Worm (Caenorhabditis elegans) whole organism, L2 larva: ENCODE results near the gene mrpl-50.

Experiments
- C34F6.9 ChIP-seq: fragments of 150-350 bp; optimal IDR thresholded peaks from 2 replicates; lab custom pipeline; 2014; ENCODE audit warnings: missing biosample characterization, missing genetic modification characterization
- R02D3.7 ChIP-seq: fragments of 150-350 bp; optimal IDR thresholded peaks from 2 replicates; lab custom pipeline; 2014; ENCODE audit warnings: missing biosample characterization, missing genetic modification characterization
- Y55F3AM.14 ChIP-seq: fragments of 200-800 bp; sonication (Bioruptor generic); optimal IDR thresholded peaks from 2 replicates; lab custom pipeline; 2018; ENCODE audit warnings: mild to moderate bottlenecking, missing genetic modification characterization, missing compliant biosample characterization
- ZK546.5 ChIP-seq: sonication (generic microtip); optimal IDR thresholded peaks from 2 replicates; lab custom pipeline; 2017; ENCODE audit warnings: missing biosample characterization, missing genetic modification characterization
- aly-2 ChIP-seq: fragments of 150-350 bp; optimal IDR thresholded peaks from 2 replicates; lab custom pipeline; 2014; ENCODE audit warnings: missing biosample characterization, missing genetic modification characterization
- ama-1 ChIP-seq: fragments of 150-350 bp; optimal IDR thresholded peaks from 2 replicates; lab custom pipeline; 2018; ENCODE audit warnings: inconsistent platforms
- blmp-1 ChIP-seq: sonication (generic microtip); optimal IDR thresholded peaks from 2 replicates; lab custom pipeline; 2017; ENCODE audit warnings: missing genetic modification characterization, mild to moderate bottlenecking, missing compliant biosample characterization, antibody characterized with exemption, moderate library complexity; ENCODE audit not compliant: insufficient read depth
- ceh-16 ChIP-seq: fragments of 150-350 bp; optimal IDR thresholded peaks from 2 replicates; lab custom pipeline; 2014; ENCODE audit warnings: missing biosample characterization, missing genetic modification characterization
- ceh-82 ChIP-seq: fragments of 150-350 bp; optimal IDR thresholded peaks from 2 replicates; lab custom pipeline; 2014; ENCODE audit warnings: missing biosample characterization, missing genetic modification characterization
- elt-3 ChIP-seq: sonication (generic microtip); optimal IDR thresholded peaks from 2 replicates; lab custom pipeline; 2017; ENCODE audit warnings: missing biosample characterization, missing genetic modification characterization
- fos-1 ChIP-seq: fragments of 150-350 bp; optimal IDR thresholded peaks from 2 replicates; lab custom pipeline; 2014; ENCODE audit warnings: missing biosample characterization, missing genetic modification characterization
- lin-11 ChIP-seq: fragments of 150-350 bp; sonication (generic microtip); optimal IDR thresholded peaks from 2 replicates; lab custom pipeline; 2014; ENCODE audit warnings: missing biosample characterization, missing genetic modification characterization, inconsistent platforms, mixed read lengths
- lin-13 ChIP-seq: fragments of 150-350 bp; optimal IDR thresholded peaks from 2 replicates; lab custom pipeline; 2014; ENCODE audit warnings: missing biosample characterization, missing genetic modification reagents, missing genetic modification characterization
- lin-39 ChIP-seq: fragments of 150-350 bp; optimal IDR thresholded peaks from 2 replicates; lab custom pipeline; 2014; ENCODE audit warnings: missing biosample characterization, missing genetic modification reagents, missing genetic modification characterization
- lsy-2 ChIP-seq, 2 experiments: fragments of 150-350 bp in 1 of 2; sonication (generic microtip) in 1 of 2; optimal IDR thresholded peaks; 2 replicates each; lab custom pipeline; 2014 to 2017; ENCODE audit warnings: missing biosample characterization in 2 of 2, missing genetic modification characterization in 2 of 2
- mab-5 ChIP-seq: fragments of 150-350 bp; optimal IDR thresholded peaks from 2 replicates; lab custom pipeline; 2014; ENCODE audit warnings: missing biosample characterization, missing genetic modification characterization
- mbf-1 ChIP-seq: sonication (generic microtip); optimal IDR thresholded peaks from 2 replicates; lab custom pipeline; 2017; ENCODE audit warnings: missing biosample characterization, missing genetic modification characterization
- mdl-1 ChIP-seq, 2 experiments: fragments of 150-350 bp in 1 of 2; sonication (generic microtip) in 1 of 2; optimal IDR thresholded peaks; 2 replicates each; lab custom pipeline; 2017; ENCODE audit warnings: missing biosample characterization in 2 of 2, missing genetic modification characterization in 2 of 2
- nhr-10 ChIP-seq: sonication (generic microtip); optimal IDR thresholded peaks from 2 replicates; lab custom pipeline; 2017; ENCODE audit warnings: missing biosample characterization, missing genetic modification characterization
- nhr-11 ChIP-seq: fragments of 150-350 bp; optimal IDR thresholded peaks from 2 replicates; lab custom pipeline; 2014; ENCODE audit warnings: missing biosample characterization, missing genetic modification characterization
- nhr-12 ChIP-seq: fragments of 150-350 bp; optimal IDR thresholded peaks from 2 replicates; lab custom pipeline; 2014; ENCODE audit warnings: missing biosample characterization, missing genetic modification characterization
- nhr-129 ChIP-seq: fragments of 150-350 bp; optimal IDR thresholded peaks from 2 replicates; lab custom pipeline; 2014; ENCODE audit warnings: missing biosample characterization, missing genetic modification characterization
- nhr-23 ChIP-seq: fragments of 150-350 bp; optimal IDR thresholded peaks from 2 replicates; lab custom pipeline; 2014; ENCODE audit warnings: missing biosample characterization, missing genetic modification reagents, missing genetic modification characterization
- nhr-6 ChIP-seq: fragments of 150-350 bp; optimal IDR thresholded peaks from 2 replicates; lab custom pipeline; 2014; ENCODE audit warnings: missing biosample characterization, missing genetic modification characterization
- peb-1 ChIP-seq: fragments of 150-350 bp; optimal IDR thresholded peaks from 2 replicates; lab custom pipeline; 2014; ENCODE audit warnings: missing biosample characterization, missing genetic modification characterization
- sem-4 ChIP-seq: fragments of 150-350 bp; optimal IDR thresholded peaks from 2 replicates; lab custom pipeline; 2014; ENCODE audit warnings: missing biosample characterization, missing genetic modification reagents, missing genetic modification characterization
- skn-1 ChIP-seq: sonication (generic microtip); optimal IDR thresholded peaks from 2 replicates; lab custom pipeline; 2017; ENCODE audit warnings: missing biosample characterization, missing genetic modification characterization
- sma-3 ChIP-seq: sonication (generic microtip); optimal IDR thresholded peaks from 2 replicates; lab custom pipeline; 2016; ENCODE audit warnings: missing genetic modification reagents, missing genetic modification characterization, missing compliant biosample characterization
- sma-9 ChIP-seq, 2 experiments: fragments of 150-350 bp in 1 of 2; sonication (generic microtip) in 1 of 2; optimal IDR thresholded peaks; 2 replicates each; lab custom pipeline; 2014 to 2016; ENCODE audit warnings: missing genetic modification characterization in 2 of 2, mild to moderate bottlenecking in 1 of 2, missing biosample characterization in 1 of 2, missing compliant biosample characterization in 1 of 2, missing genetic modification reagents in 1 of 2, moderate library complexity in 1 of 2
- unc-39 ChIP-seq: fragments of 150-350 bp; optimal IDR thresholded peaks from 2 replicates; lab custom pipeline; 2014; ENCODE audit warnings: missing biosample characterization, missing genetic modification characterization
- unc-55 ChIP-seq: fragments of 150-350 bp; sonication (generic microtip); optimal IDR thresholded peaks from 3 replicates; lab custom pipeline; 2014; ENCODE audit warnings: missing biosample characterization, missing genetic modification reagents, missing genetic modification characterization
- zag-1 ChIP-seq: fragments of 150-350 bp; optimal IDR thresholded peaks from 2 replicates; lab custom pipeline; 2014; ENCODE audit warnings: missing biosample characterization, missing genetic modification characterization
- ztf-1 ChIP-seq: fragments of 200-800 bp; sonication (Bioruptor generic); conservative IDR thresholded peaks from 2 replicates; pipeline ENCODE4 v1.3.6; 2022; ENCODE audit warnings: missing genetic modification characterization, missing compliant biosample characterization
- ztf-11 ChIP-seq: sonication (generic microtip); optimal IDR thresholded peaks from 2 replicates; lab custom pipeline; 2017; ENCODE audit warnings: missing biosample characterization, missing genetic modification characterization

mrpl-50 gene

ce11 chrII:8890530-8890929, 39.1 kb upstream of the mrpl-50 start:
- TF ChIP-seq unc-55 = no peak
- no peak for TF ChIP-seq sma-3 (GFP tag; lab: Kevin White, UChicago)
- TF ChIP-seq blmp-1 = no peak
- TF ChIP-seq nhr-23 (tag; lab: Kevin White, UChicago) = no peak
- TF ChIP-seq nhr-129 (tag; lab: Kevin White, UChicago) = no peak
- TF ChIP-seq aly-2 (tag; lab: Kevin White, UChicago) = no peak
- no peak for TF ChIP-seq zag-1 (tag; lab: Kevin White, UChicago)
- TF ChIP-seq lin-11 (tag; lab: Kevin White, UChicago) = no peak
- no peak for TF ChIP-seq ceh-82 (tag; lab: Kevin White, UChicago)
- no peak for TF ChIP-seq skn-1
- no peak for TF ChIP-seq nhr-6 (tag; lab: Kevin White, UChicago)
- no peak for TF ChIP-seq elt-3 (tag; lab: Kevin White, UChicago)
- TF ChIP-seq unc-39 (tag; lab: Kevin White, UChicago) = no peak
- TF ChIP-seq mdl-1 (tag; optimal IDR thresholded peaks at IDR 0.05; lab: Kevin White, UChicago) = no peak
- TF ChIP-seq lin-39 (tag; lab: Kevin White, UChicago) = no peak
- no peak for TF ChIP-seq lin-13 (GFP tag; lab: Kevin White, UChicago)
- no peak for TF ChIP-seq sma-9 (GFP tag; optimal IDR thresholded peaks at IDR 0.05; lab: Kevin White, UChicago)
- TF ChIP-seq sma-9 (tag; optimal IDR thresholded peaks at IDR 0.05; lab: Kevin White, UChicago) = no peak

ce11 chrII:8891042-8891441, 38.6 kb upstream of the mrpl-50 start:
- no peak for TF ChIP-seq ZK546.5
- TF ChIP-seq lsy-2 (tag; optimal IDR thresholded peaks at IDR 0.05; lab: Kevin White, UChicago) = peak in 1 of 2 experiments; percentile 39
- TF ChIP-seq zag-1 (tag; lab: Kevin White, UChicago) = no peak

- TF ChIP-seq ceh-16 (tag; lab: Kevin White, UChicago) = no peak
- no peak for TF ChIP-seq unc-39 (tag; lab: Kevin White, UChicago)
- TF ChIP-seq lin-11 (tag; lab: Kevin White, UChicago) = peak; percentile 6
- no peak for TF ChIP-seq sma-3 (GFP tag; lab: Kevin White, UChicago)
- TF ChIP-seq nhr-11 (tag; lab: Kevin White, UChicago) = no peak
- peak; percentile 19 for TF ChIP-seq C34F6.9 (tag; lab: Kevin White, UChicago)
- TF ChIP-seq nhr-129 (tag; lab: Kevin White, UChicago) = peak; percentile 8
These were observed 38.0 kb upstream of the mrpl-50 start for ce11 chrII:8891606-8892005.

ce11 chrII:8895398-8895797, 34.2 kb upstream of the mrpl-50 start:
- TF ChIP-seq peb-1 (tag; lab: Kevin White, UChicago) = no peak
- TF ChIP-seq unc-55 = no peak
- no peak for TF ChIP-seq mbf-1
- no peak for TF ChIP-seq sma-9 (GFP tag; optimal IDR thresholded peaks at IDR 0.05; lab: Kevin White, UChicago)
- no peak for TF ChIP-seq sma-9 (tag; optimal IDR thresholded peaks at IDR 0.05; lab: Kevin White, UChicago)
- TF ChIP-seq nhr-10 = no peak
- no peak for TF ChIP-seq Y55F3AM.14
- no peak for TF ChIP-seq nhr-129 (tag; lab: Kevin White, UChicago)
- no peak for TF ChIP-seq ztf-11 (tag; lab: Kevin White, UChicago)
- TF ChIP-seq R02D3.7 = no peak
- no peak for TF ChIP-seq nhr-12 (tag; lab: Kevin White, UChicago)
- TF ChIP-seq nhr-11 (tag; lab: Kevin White, UChicago) = no peak
- TF ChIP-seq elt-3 (tag; lab: Kevin White, UChicago) = no peak
- TF ChIP-seq sma-3 (GFP tag; lab: Kevin White, UChicago) = no peak
- no peak for TF ChIP-seq ama-1 (lab: Kevin White, UChicago)
- TF ChIP-seq lsy-2 (tag; optimal IDR thresholded peaks at IDR 0.05; lab: Kevin White, UChicago) = no peak
- TF ChIP-seq mab-5 (tag; lab: Kevin White, UChicago) = no peak

ce11 chrII:8895895-8896294, 33.7 kb upstream of the mrpl-50 start:
- no peak for TF ChIP-seq nhr-11 (tag; lab: Kevin White, UChicago)
- TF ChIP-seq sem-4 (tag; lab: Kevin White, UChicago) = no peak
- TF ChIP-seq fos-1 (tag; lab: Kevin White, UChicago) = peak; percentile 47
- TF ChIP-seq ztf-1 (GFP tag; lab: Robert Waterston, UW) = no peak
